Fruit fly (Drosophila melanogaster) whole organism, embryonic: ENCODE measurements around the gene CG34451.

Source experiments
- CG15479 ChIP-seq: fragments of 200-800 bp; sonication (Bioruptor generic); optimal IDR thresholded peaks from 3 replicates; lab custom pipeline; 2019; ENCODE audit warnings: missing biosample characterization, mild to moderate bottlenecking, missing genetic modification characterization, moderate library complexity
- CG17361 ChIP-seq: fragments of 200-800 bp; sonication (Bioruptor generic); IDR thresholded peaks from 3 replicates; pipeline ENCODE4 v1.3.6; 2022; ENCODE audit warnings: missing biosample characterization, missing genetic modification characterization
- CG34224 ChIP-seq: fragments of 200-800 bp; sonication (Bioruptor generic); IDR thresholded peaks from 3 replicates; pipeline ENCODE4 v1.3.6; 2022; ENCODE audit warnings: missing biosample characterization, missing genetic modification characterization; ENCODE audit not compliant: partially characterized antibody
- CG3995 ChIP-seq: fragments of 200-800 bp; sonication (Bioruptor generic); optimal IDR thresholded peaks from 3 replicates; lab custom pipeline; 2016; ENCODE audit warnings: missing biosample characterization, missing genetic modification characterization
- CG4707 ChIP-seq: fragments of 200-800 bp; sonication (Bioruptor generic); optimal IDR thresholded peaks from 2 replicates; lab custom pipeline; 2018; ENCODE audit warnings: missing biosample characterization, mild to moderate bottlenecking, missing genetic modification characterization, moderate library complexity
- oc ChIP-seq: fragments of 200-800 bp; sonication (Bioruptor generic); optimal IDR thresholded peaks from 2 replicates; lab custom pipeline; 2018; ENCODE audit warnings: missing biosample characterization, mild to moderate bottlenecking, missing genetic modification characterization, moderate library complexity
- tll ChIP-seq, 2 experiments: fragments of 200-800 bp in 1 of 2; fragments of >200 bp in 1 of 2; sonication (Bioruptor generic) in 1 of 2; optimal IDR thresholded peaks; 2 replicates each; lab custom pipeline; 2017 to 2019; ENCODE audit warnings: missing biosample characterization in 2 of 2, missing genetic modification characterization in 2 of 2, mild to moderate bottlenecking in 1 of 2, moderate library complexity in 1 of 2

The CG34451 gene

DNA sequence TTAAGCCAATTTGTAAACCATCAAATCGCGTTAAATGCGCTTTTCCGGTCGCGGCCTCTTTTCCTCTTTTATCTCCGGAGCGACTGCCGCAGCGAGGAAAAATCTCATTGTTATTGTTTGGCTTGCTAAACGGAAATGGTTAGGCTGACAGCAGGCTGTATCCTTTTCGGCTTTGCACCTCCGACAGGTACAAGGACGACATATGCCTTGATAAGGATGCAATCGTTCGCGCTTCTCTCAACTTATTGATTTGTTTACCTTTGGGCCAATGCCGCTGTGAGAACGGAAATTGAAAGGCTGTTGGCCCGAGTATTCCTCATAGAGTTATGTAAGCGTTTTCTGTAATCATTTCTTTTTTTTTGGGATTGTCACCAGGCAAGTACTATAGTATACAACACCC, 53.3 kb downstream of the CG34451 start (continued):
- TF ChIP-seq CG3995 (GFP tag; lab: Kevin White, UChicago) (no peak), CG15479 (peak; percentile 68), tll (GFP tag; optimal IDR thresholded peaks at IDR 0.05; lab: Kevin White, UChicago) (peak in 1 of 2 experiments; percentile 81), CG34224 (GFP tag; lab: Robert Waterston, UW) (no peak), CG4707 (GFP tag; lab: Kevin White, UChicago) (no peak), oc (peak; percentile 39), CG17361 (GFP tag; lab: Robert Waterston, UW) (no peak)
